Worm (Caenorhabditis elegans) whole organism, L4/young adult: ENCODE data around the gene K02D3.1.

Source experiments
- W03F9.2 ChIP-seq: fragments of 150-350 bp; optimal IDR thresholded peaks from 2 replicates; lab custom pipeline; 2014; ENCODE audit warnings: missing biosample characterization, missing genetic modification characterization
- dao-5 ChIP-seq: sonication (generic microtip); optimal IDR thresholded peaks from 2 replicates; lab custom pipeline; 2016; ENCODE audit warnings: missing genotype, missing genetic modification characterization, moderate library complexity, missing compliant biosample characterization
- him-1 ChIP-seq: sonication (generic microtip); optimal IDR thresholded peaks from 2 replicates; lab custom pipeline; 2016; ENCODE audit warnings: missing genotype, missing genetic modification reagents, missing genetic modification characterization, missing compliant biosample characterization

DNA sequence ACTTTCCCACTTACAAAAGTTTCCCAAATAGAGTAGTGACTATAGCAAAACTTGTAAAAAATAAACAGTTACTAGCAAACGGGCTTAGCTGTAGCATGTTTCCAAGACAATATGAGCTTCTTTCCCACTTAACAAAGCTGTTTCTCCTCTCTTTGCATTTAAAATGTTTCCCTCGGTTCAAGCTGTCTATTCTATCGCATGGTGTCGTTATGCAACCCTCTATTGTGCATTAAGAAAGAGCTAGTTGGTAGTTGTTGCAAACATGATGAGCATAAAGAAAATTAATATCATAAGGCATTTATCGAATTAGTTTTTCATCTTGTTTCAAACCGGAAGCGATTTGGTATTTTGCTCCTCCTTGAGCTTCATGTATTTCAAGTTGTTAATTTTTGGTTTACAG, 16.1 kb downstream of the K02D3.1 start, which contains the start of gene poml-1:
- TF ChIP-seq him-1 (tag; lab: Kevin White, UChicago): no peak
- TF ChIP-seq dao-5 (tag; lab: Kevin White, UChicago): no peak
- no peak for TF ChIP-seq W03F9.2 (tag; lab: Kevin White, UChicago)
